Worm (Caenorhabditis elegans) whole organism, mixed stage, embryonic: ENCODE data around the gene rpt-2.

ENCODE experiments used
- lsy-2 ChIP-seq: fragments of 150-350 bp; optimal IDR thresholded peaks from 2 replicates; lab custom pipeline; 2014; ENCODE audit warnings: missing biosample characterization, missing genetic modification characterization
- mab-5 ChIP-seq: fragments of 150-350 bp; optimal IDR thresholded peaks from 2 replicates; lab custom pipeline; 2014; ENCODE audit warnings: missing biosample characterization, missing genetic modification characterization
- mep-1 ChIP-seq: fragments of 150-350 bp; optimal IDR thresholded peaks from 2 replicates; lab custom pipeline; 2017; ENCODE audit warnings: missing biosample characterization, missing genetic modification reagents, missing genetic modification characterization, inconsistent platforms
- mls-2 ChIP-seq: sonication (generic microtip); optimal IDR thresholded peaks from 2 replicates; lab custom pipeline; 2016; ENCODE audit warnings: mild to moderate bottlenecking, missing genetic modification characterization, moderate library complexity, missing compliant biosample characterization
- nhr-12 ChIP-seq: fragments of 150-350 bp; optimal IDR thresholded peaks from 2 replicates; lab custom pipeline; 2014; ENCODE audit warnings: missing biosample characterization, missing genetic modification characterization
- nhr-237 ChIP-seq: fragments of 150-350 bp; optimal IDR thresholded peaks from 2 replicates; lab custom pipeline; 2014; ENCODE audit warnings: missing biosample characterization, missing genetic modification characterization
- nhr-28 ChIP-seq: fragments of 150-350 bp; optimal IDR thresholded peaks from 2 replicates; lab custom pipeline; 2014; ENCODE audit warnings: missing biosample characterization, missing genetic modification characterization
- snpc-4 ChIP-seq: fragments of 150-350 bp; optimal IDR thresholded peaks from 2 replicates; lab custom pipeline; 2014; ENCODE audit warnings: missing biosample characterization, missing genetic modification characterization
- unc-39 ChIP-seq: fragments of 150-350 bp; optimal IDR thresholded peaks from 2 replicates; lab custom pipeline; 2014; ENCODE audit warnings: missing biosample characterization, missing genetic modification characterization
- unc-62 ChIP-seq: fragments of 150-350 bp; optimal IDR thresholded peaks from 2 replicates; lab custom pipeline; 2014; ENCODE audit warnings: missing biosample characterization, missing genetic modification reagents, missing genetic modification characterization
- ztf-11 ChIP-seq: fragments of 150-350 bp; optimal IDR thresholded peaks from 2 replicates; lab custom pipeline; 2014; ENCODE audit warnings: missing biosample characterization, missing genetic modification characterization

DNA sequence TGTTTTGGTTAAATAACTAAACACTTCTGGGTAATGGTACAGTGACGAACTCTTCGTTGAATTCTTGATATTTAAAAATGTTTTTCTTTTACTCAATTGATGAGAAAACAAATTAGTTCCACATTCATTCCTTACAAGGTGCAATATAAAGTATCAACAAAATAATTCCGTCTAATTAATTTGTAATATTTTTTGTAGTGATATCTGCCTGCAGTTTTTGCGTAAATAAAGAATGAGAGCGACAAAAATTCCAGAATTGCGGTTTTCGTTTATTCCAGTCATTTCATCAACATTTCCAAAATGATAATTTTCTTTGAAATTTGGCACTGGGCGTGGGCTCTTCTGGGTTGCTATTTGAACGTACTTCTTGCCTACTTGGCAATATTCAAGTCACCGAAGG lies 37.8 kb upstream of the rpt-2 start, which contains the start of gene srd-20:
- no peak for TF ChIP-seq unc-39
- TF ChIP-seq snpc-4 (tag; lab: Kevin White, UChicago), result no peak
- TF ChIP-seq unc-62, result no peak
- no peak for TF ChIP-seq mep-1 (tag; lab: Kevin White, UChicago)
- TF ChIP-seq mls-2 (tag; lab: Kevin White, UChicago), result no peak
- TF ChIP-seq nhr-28 (tag; lab: Kevin White, UChicago), result no peak
- no peak for TF ChIP-seq nhr-12 (tag; lab: Kevin White, UChicago)
- no peak for TF ChIP-seq nhr-237 (tag; lab: Kevin White, UChicago)
- TF ChIP-seq ztf-11 (tag; lab: Kevin White, UChicago), result no peak
- no peak for TF ChIP-seq lsy-2 (tag; lab: Kevin White, UChicago)
- no peak for TF ChIP-seq mab-5
